Fruit fly (Drosophila melanogaster): Measurements from ENCODE around the gene CG34299.

Gene CG34299

dm6 chr3R:30243262-30243815 is 6.0 kb upstream of the CG34299 start, which contains the start of gene CG9737 (continued):
- no peak for TF ChIP-seq CG11294 (GFP tag; IDR thresholded peaks at IDR 0.05)
- peak; percentile 68 for TF ChIP-seq Eip75B (GFP tag; optimal IDR thresholded peaks at IDR 0.05)
- TF ChIP-seq CG4318 (GFP tag; optimal IDR thresholded peaks at IDR 0.05) = no peak
- TF ChIP-seq CG15336 (GFP tag; IDR thresholded peaks at IDR 0.05) = peak; percentile 62; the same call in 1 of the 2 replicates
- TF ChIP-seq CG6163 (GFP tag; IDR thresholded peaks at IDR 0.05) = peak; percentile 64; the same call in 2 of the 3 replicates
- TF ChIP-seq topi (GFP tag; optimal IDR thresholded peaks at IDR 0.05) = peak; percentile 67
- TF ChIP-seq CG9139 (GFP tag; optimal IDR thresholded peaks at IDR 0.05) = peak; percentile 89
- TF ChIP-seq svp (GFP tag) = peak; percentile 84
- TF ChIP-seq Eip78C (GFP tag) = peak; percentile 90
- TF ChIP-seq CG10669 (GFP tag; optimal IDR thresholded peaks at IDR 0.05) = peak; percentile 61
- TF ChIP-seq salr (GFP tag; optimal IDR thresholded peaks at IDR 0.05) = peak; percentile 15 to 30

- TF ChIP-seq spab (GFP tag; optimal IDR thresholded peaks at IDR 0.05) (peak; percentile 9), esn (GFP tag; optimal IDR thresholded peaks at IDR 0.05) (peak; percentile 41), Sox14 (GFP tag; optimal IDR thresholded peaks at IDR 0.05) (peak; percentile 2), Sox102F (GFP tag; optimal IDR thresholded peaks at IDR 0.05) (peak; percentile 9), CG16779 (tag; optimal IDR thresholded peaks at IDR 0.05) (no peak), Eip78C (GFP tag) (peak; percentile 86), dac (GFP tag; optimal IDR thresholded peaks at IDR 0.05) (no peak), CG8319 (GFP tag; optimal IDR thresholded peaks at IDR 0.05) (no peak), Eip75B (GFP tag; optimal IDR thresholded peaks at IDR 0.05) (no peak), fkh (GFP tag; optimal IDR thresholded peaks at IDR 0.05) (no peak), Met (GFP tag; optimal IDR thresholded peaks at IDR 0.05) (peak; percentile 17), Hr39 (GFP tag; optimal IDR thresholded peaks at IDR 0.05) (peak; percentile 14), cyc (GFP tag; optimal IDR thresholded peaks at IDR 0.05) (no peak), dsx (GFP tag; optimal IDR thresholded peaks at IDR 0.05; ENCODE audit: poor library complexity, severe bottlenecking) (peak; percentile 3), Smox (GFP tag; optimal IDR thresholded peaks at IDR 0.05) (peak; percentile 23), CG3919 (GFP tag; optimal IDR thresholded peaks at IDR 0.05) (no peak), topi (GFP tag; optimal IDR thresholded peaks at IDR 0.05) (peak; percentile 41), CG8632 (GFP tag; optimal IDR thresholded peaks at IDR 0.05) (peak; percentile 11), svp (GFP tag) (peak; percentile 80), CG31627 (GFP tag; optimal IDR thresholded peaks at IDR 0.05) (peak; percentile 7)
Measured at dm6 chr3R:30245739-30246589, 3.4 kb upstream of the CG34299 start.

dm6 chr3R:30246603-30247002 is 2.8 kb upstream of the CG34299 start, which contains the start of gene CG9733:
Gene CG9733 (minus strand): TSS chr3R:30246703.
- TF ChIP-seq svp (GFP tag) (peak; percentile 28), CG4318 (GFP tag; optimal IDR thresholded peaks at IDR 0.05) (no peak)

- TF ChIP-seq dac (GFP tag; optimal IDR thresholded peaks at IDR 0.05) (no peak), Gug (GFP tag; IDR thresholded peaks at IDR 0.05) (no peak), eg (GFP tag; IDR thresholded peaks at IDR 0.05) (0 out of 3 replicates have a peak, but pooled peaks have one; percentile 26), Eip78C (GFP tag) (peak; percentile 41), Hr4 (GFP tag; optimal IDR thresholded peaks at IDR 0.05) (no peak), CG4318 (GFP tag; optimal IDR thresholded peaks at IDR 0.05) (no peak)
Measured at dm6 chr3R:30247802-30248363, 1.5 kb upstream of the CG34299 start.

dm6 chr3R:30248565-30248964 is 818 bp upstream of the CG34299 start:
- peak; percentile 41 for TF ChIP-seq Eip78C (GFP tag)
- no peak for TF ChIP-seq cyc (GFP tag; optimal IDR thresholded peaks at IDR 0.05)

Measured in whole organism, prepupa.